Fruit fly (Drosophila melanogaster) whole organism: ENCODE results near the gene CG31882.

Source experiments
- CG8478 ChIP-seq: fragments of >200 bp; optimal IDR thresholded peaks from 2 replicates; lab custom pipeline; 2018; ENCODE audit warnings: inconsistent platforms
- Dll ChIP-seq: fragments of >200 bp; optimal IDR thresholded peaks from 2 replicates; lab custom pipeline; 2017
- EcR ChIP-seq, 2 experiments: fragments of >200 bp; optimal IDR thresholded peaks; 2 replicates each; lab custom pipeline; 2017; ENCODE audit warnings: missing biosample characterization in 2 of 2, missing genetic modification characterization in 2 of 2, missing genetic modification reagents in 2 of 2
- pan ChIP-seq: fragments of >200 bp; optimal IDR thresholded peaks from 2 replicates; lab custom pipeline; 2017
- psq ChIP-seq: fragments of >200 bp; optimal IDR thresholded peaks from 2 replicates; lab custom pipeline; 2017
- usp ChIP-seq: fragments of >200 bp; optimal IDR thresholded peaks from 2 replicates; lab custom pipeline; 2017; ENCODE audit warnings: missing biosample characterization, missing genetic modification characterization, mixed read lengths

The CG31882 gene

DNA sequence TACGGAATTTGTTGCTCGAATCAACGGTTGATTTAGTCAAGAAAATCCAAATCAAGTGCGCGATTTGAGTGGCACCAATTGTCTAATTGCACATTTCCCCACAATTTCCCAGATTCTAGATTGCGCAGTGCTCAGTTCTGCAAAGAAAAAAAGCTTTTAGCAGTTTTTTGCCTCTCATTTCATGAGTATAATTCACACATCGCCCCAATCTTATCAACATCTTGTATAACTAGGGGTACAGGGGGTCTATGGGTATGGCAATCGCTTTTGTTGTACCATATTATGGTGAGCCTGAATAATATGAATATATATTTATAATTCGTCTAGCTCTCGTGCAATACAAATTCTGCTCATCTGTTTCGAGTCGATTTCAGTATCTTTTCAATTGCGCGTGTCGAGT, 6.2 kb downstream of the CG31882 start:
- TF ChIP-seq Dll (lab: Kevin White, UChicago) (no peak), usp (GFP tag; lab: Kevin White, UChicago) (no peak), pan (lab: Kevin White, UChicago) (no peak), psq (no peak), CG8478 (no peak), EcR (GFP tag; optimal IDR thresholded peaks at IDR 0.05; lab: Kevin White, UChicago) (no peak)

DNA sequence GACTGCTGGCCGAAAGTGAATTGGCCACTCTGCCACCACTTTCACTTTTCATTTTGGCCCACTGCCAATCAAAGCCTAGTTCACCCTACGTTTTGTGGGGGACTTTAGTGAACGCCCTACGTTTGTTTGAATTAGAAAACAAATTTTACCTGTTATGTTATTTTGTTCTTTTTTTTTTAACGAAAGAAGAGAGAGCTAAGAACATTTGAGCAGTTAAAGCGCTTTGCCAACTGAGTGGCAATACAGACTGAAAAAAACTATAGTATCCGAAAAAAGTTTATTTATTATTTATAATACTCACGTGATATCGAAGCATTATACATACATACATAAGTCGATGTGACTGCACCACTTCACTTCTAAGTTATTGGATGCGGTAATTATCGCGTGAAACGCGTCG, 7.2 kb downstream of the CG31882 start:
- no peak for TF ChIP-seq CG8478

DNA sequence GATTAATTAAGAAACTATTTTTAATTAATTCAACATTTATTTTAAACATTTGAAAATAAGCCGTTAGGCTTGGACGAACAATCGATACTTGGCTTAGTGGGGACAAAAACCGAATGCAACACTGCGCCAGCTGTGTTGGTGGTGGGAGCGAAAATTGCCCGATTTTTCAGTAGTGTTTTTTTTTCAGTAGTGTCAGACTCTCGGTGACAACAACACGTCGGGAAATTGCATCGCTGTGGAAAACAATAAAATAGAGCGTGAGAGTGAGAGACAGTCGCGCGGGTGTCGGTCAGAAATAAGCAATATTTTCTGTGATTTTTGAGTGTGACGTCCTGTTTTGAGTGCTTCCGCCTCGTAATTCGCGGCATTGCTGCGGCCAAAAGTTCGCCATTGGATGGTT, 8.4 kb downstream of the CG31882 start:
- TF ChIP-seq EcR (GFP tag; optimal IDR thresholded peaks at IDR 0.05; lab: Kevin White, UChicago) (no peak), usp (GFP tag; lab: Kevin White, UChicago) (no peak), Dll (lab: Kevin White, UChicago) (no peak), CG8478 (no peak), pan (lab: Kevin White, UChicago) (no peak), psq (no peak)

DNA sequence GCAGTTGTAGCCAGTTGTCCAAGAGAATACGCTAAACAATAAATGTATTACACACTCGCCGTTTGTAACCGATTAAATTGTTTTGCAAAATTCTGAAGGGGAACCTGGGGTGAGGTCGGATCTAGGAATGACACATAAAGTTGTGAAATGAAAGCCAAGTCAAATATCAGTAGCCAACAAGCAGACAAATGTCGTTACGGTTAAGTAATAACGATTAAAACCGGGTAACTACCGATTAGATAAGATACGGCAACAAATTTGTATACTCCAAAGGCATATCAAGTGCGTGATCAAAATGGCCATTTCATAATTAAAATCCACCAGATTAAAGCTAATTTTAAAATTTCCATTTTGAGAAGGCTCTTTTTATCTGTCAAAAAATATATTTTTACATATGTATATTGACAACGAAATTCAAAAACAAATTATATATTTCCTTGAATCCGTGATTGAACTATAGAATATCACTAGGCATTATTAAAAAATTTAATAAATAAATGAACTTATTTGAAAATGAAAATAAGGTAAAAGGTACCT, 9.0 kb downstream of the CG31882 start, which contains the start of gene GlcAT-S:
Gene GlcAT-S (plus strand): TSS at position 487 of the 537 bp plus-strand sequence.
- no peak for TF ChIP-seq EcR (GFP tag; optimal IDR thresholded peaks at IDR 0.05; lab: Kevin White, UChicago)
- no peak for TF ChIP-seq pan (lab: Kevin White, UChicago)
- TF ChIP-seq Dll (lab: Kevin White, UChicago): no peak
- no peak for TF ChIP-seq psq
- no peak for TF ChIP-seq usp (GFP tag; lab: Kevin White, UChicago)
- no peak for TF ChIP-seq CG8478

DNA sequence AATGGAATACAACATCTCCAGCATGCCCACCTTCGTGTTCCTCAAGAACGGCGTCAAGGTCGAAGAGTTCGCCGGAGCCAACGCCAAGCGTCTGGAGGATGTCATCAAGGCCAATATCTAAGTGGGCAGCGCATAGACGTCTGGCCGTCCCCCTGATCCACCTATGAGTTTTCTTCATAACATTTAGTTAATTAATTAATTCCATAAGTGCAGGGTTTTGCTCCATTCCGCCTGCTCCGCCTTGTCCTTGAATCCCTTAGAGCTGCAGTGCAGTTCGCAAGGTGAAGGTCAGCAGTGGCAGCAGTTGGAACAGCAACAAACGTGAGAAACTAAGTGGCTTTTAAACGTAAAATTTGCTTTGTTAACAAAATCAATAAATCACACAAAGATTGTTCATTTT, 9.5 kb downstream of the CG31882 start:
- TF ChIP-seq Dll (lab: Kevin White, UChicago) (no peak), psq (no peak), CG8478 (no peak), usp (GFP tag; lab: Kevin White, UChicago) (no peak), pan (lab: Kevin White, UChicago) (no peak), EcR (GFP tag; optimal IDR thresholded peaks at IDR 0.05; lab: Kevin White, UChicago) (no peak)

- TF ChIP-seq psq (no peak), pan (lab: Kevin White, UChicago) (no peak), Dll (lab: Kevin White, UChicago) (no peak), EcR (GFP tag; optimal IDR thresholded peaks at IDR 0.05; lab: Kevin White, UChicago) (no peak), CG8478 (no peak), usp (GFP tag; lab: Kevin White, UChicago) (no peak)
Observed at dm6 chr2L:9614674-9615258, 10.3 kb downstream of the CG31882 start.

DNA sequence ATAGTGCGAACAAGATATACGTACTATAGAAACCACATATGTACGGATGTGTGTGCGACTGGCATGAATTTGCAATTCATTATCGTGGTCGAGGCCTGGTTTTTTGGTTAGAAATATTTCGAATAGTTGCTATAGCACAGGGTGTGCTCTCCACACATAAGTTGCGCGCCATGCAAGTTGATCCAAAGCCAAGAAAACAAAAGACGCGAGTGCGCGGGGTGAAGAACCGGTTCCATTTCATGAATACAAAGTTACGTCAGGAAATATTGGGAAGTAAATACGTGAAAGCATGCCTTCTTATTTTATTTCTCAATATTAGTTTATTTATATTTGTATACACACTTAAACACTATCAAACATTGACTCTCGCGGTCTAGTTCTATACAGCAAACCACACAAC, 11.2 kb downstream of the CG31882 start:
- no peak for TF ChIP-seq pan (lab: Kevin White, UChicago)
- no peak for TF ChIP-seq usp (GFP tag; lab: Kevin White, UChicago)
- no peak for TF ChIP-seq CG8478
- no peak for TF ChIP-seq Dll (lab: Kevin White, UChicago)
- TF ChIP-seq EcR (GFP tag; optimal IDR thresholded peaks at IDR 0.05; lab: Kevin White, UChicago): no peak
- TF ChIP-seq psq: no peak

DNA sequence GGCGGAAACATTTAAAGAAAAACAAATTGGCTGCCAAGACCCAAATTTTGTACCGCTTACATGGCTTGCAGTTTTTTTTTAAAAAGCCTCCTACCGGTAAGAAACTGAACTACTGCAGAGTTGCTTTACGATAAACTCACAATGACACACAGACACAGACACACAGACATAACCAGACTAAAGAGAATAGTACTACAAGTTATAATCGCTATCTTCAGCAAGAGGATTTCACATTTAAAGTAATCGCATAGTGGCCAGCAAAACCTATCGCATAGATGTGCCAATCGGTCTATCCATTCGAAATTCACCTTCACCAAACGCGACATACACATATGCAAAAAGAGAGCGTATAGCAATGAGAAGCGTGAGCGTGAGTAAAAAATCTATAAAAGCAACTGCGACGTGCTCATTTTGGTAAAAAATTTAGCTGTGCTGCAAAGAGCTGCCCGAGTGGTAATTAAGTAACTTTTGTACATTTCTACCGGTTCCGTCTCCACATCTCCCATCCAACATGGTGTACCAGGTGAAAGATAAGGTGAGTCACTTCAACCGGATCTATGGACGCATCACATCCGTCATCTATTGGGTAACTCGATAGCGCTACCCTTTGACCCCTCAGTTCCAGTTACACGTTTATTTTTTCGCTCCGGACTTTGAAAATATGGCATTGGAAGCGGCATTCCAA, 11.9 kb downstream of the CG31882 start, which contains the start of gene Trx2:
Gene Trx2 (plus strand): TSS at position 161 of the 685 bp plus-strand sequence.
- no peak for TF ChIP-seq usp (GFP tag; lab: Kevin White, UChicago)
- TF ChIP-seq Dll (lab: Kevin White, UChicago): no peak
- TF ChIP-seq CG8478: no peak
- TF ChIP-seq EcR (GFP tag; optimal IDR thresholded peaks at IDR 0.05; lab: Kevin White, UChicago): no peak
- no peak for TF ChIP-seq psq
- TF ChIP-seq pan (lab: Kevin White, UChicago): no peak

- TF ChIP-seq Dll (lab: Kevin White, UChicago): no peak
- TF ChIP-seq usp (GFP tag; lab: Kevin White, UChicago): no peak
- no peak for TF ChIP-seq pan (lab: Kevin White, UChicago)
- TF ChIP-seq psq: no peak
- no peak for TF ChIP-seq EcR (GFP tag; optimal IDR thresholded peaks at IDR 0.05; lab: Kevin White, UChicago)
- TF ChIP-seq CG8478: no peak
Observed at dm6 chr2L:9612654-9613005, 12.5 kb downstream of the CG31882 start.

DNA sequence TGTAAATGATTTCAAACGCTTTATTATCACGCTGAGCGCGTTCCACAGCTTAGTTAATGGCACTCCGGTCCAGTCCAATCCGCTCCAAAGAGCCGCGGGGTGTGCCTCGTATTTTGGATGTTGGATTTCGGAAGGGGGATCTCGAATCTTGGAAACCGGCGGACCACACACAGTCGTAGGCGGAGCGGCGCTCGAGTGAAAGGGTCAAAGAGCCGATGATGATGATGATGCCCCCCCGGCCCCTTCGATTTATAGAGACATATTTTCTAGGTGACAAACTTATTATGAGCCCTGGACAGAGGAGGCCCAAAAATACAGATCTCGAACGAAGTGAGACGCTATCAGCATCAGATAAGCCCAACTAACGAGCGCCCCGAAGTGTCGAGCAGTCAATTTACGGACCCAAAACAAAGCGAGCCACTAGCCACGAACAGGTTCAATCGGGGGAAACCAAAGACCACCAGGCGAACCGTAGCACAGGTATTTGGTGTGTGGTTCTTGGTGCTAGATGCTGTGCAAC, 15.7 kb downstream of the CG31882 start:
- TF ChIP-seq psq (no peak), usp (GFP tag; lab: Kevin White, UChicago) (no peak), pan (lab: Kevin White, UChicago) (no peak), EcR (GFP tag; optimal IDR thresholded peaks at IDR 0.05; lab: Kevin White, UChicago) (no peak), CG8478 (no peak), Dll (lab: Kevin White, UChicago) (no peak)

dm6 chr2L:9607997-9608563, 17.0 kb downstream of the CG31882 start, which contains the start of gene gcm2:
TSS of gene gcm2 (plus strand) at chr2L:9608562.
- TF ChIP-seq pan (lab: Kevin White, UChicago): no peak
- TF ChIP-seq CG8478: no peak
- no peak for TF ChIP-seq psq
- TF ChIP-seq EcR (GFP tag; optimal IDR thresholded peaks at IDR 0.05; lab: Kevin White, UChicago): no peak
- no peak for TF ChIP-seq Dll (lab: Kevin White, UChicago)
- TF ChIP-seq usp (GFP tag; lab: Kevin White, UChicago): no peak

DNA sequence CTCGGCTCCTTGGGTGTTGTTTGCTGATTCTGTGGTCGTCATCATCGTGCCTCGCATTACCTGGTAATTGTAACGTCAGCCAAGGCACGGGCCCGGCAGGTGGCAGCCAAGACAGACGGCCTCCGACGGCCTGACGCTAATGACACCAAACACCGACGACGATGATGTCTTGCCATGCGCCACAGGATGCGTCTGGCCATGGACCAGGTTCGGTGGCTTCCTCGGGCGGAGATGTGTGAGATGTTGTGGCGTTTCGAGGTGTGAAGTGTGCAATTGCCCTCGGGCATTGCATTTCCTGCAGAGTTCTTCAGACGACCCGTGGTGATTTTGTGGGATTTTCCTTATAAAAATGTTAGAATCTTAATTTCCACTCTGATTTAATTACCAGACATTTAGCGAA, 23.0 kb downstream of the CG31882 start:
- TF ChIP-seq Dll (lab: Kevin White, UChicago): no peak
- TF ChIP-seq usp (GFP tag; lab: Kevin White, UChicago): no peak
- no peak for TF ChIP-seq psq
- no peak for TF ChIP-seq EcR (GFP tag; optimal IDR thresholded peaks at IDR 0.05; lab: Kevin White, UChicago)
- no peak for TF ChIP-seq pan (lab: Kevin White, UChicago)
- no peak for TF ChIP-seq CG8478
